Worm (Caenorhabditis elegans) whole organism, L4 larva: ENCODE results near the gene memb-1.
"Not testable (repeated sequence)": the region's sequence is repeated elsewhere in the genome, so short reads cannot be mapped to it uniquely, and the experiment has no call there.

Experiments used
- jun-1 ChIP-seq: fragments of 150-350 bp; optimal IDR thresholded peaks from 2 replicates; lab custom pipeline; 2014; ENCODE audit warnings: missing biosample characterization, missing genetic modification reagents, missing genetic modification characterization
- mep-1 ChIP-seq: fragments of 150-350 bp; sonication (generic microtip); optimal IDR thresholded peaks from 3 replicates; lab custom pipeline; 2014; ENCODE audit warnings: missing biosample characterization, missing genetic modification characterization
- nhr-237 ChIP-seq: sonication (generic microtip); optimal IDR thresholded peaks from 2 replicates; lab custom pipeline; 2017; ENCODE audit warnings: missing biosample characterization, missing genetic modification characterization

ce11 chrX:9463045-9463444, 21.7 kb upstream of the memb-1 start, which contains the start of gene ZK899.6:
- not testable (repeated sequence) for TF ChIP-seq nhr-237, mep-1, jun-1 (tag; lab: Kevin White, UChicago)
